Fruit fly (Drosophila melanogaster) whole organism, embryonic: ENCODE measurements around the gene nbs.

Source experiments
- Atf3 ChIP-seq: fragments of 200-800 bp; sonication (Bioruptor generic); optimal IDR thresholded peaks from 3 replicates; lab custom pipeline; 2016; ENCODE audit warnings: missing biosample characterization, missing genetic modification characterization
- CG10274 ChIP-seq: fragments of 200-800 bp; sonication (Bioruptor generic); optimal IDR thresholded peaks from 3 replicates; lab custom pipeline; 2017; ENCODE audit warnings: missing biosample characterization, mild to moderate bottlenecking, missing genetic modification characterization
- CG11085 ChIP-seq: fragments of 200-800 bp; sonication (Bioruptor generic); IDR thresholded peaks from 2 replicates; pipeline ENCODE4 v1.3.6; 2022; ENCODE audit warnings: missing biosample characterization, missing genetic modification characterization
- CG11723 ChIP-seq: fragments of 200-800 bp; sonication (Bioruptor generic); optimal IDR thresholded peaks from 2 replicates; lab custom pipeline; 2017; ENCODE audit warnings: missing biosample characterization, mild to moderate bottlenecking, missing genetic modification characterization
- CG12236 ChIP-seq: fragments of 200-800 bp; sonication (Bioruptor generic); optimal IDR thresholded peaks from 2 replicates; lab custom pipeline; 2016; ENCODE audit warnings: missing biosample characterization, missing genetic modification characterization
- CG13894 ChIP-seq: fragments of 200-800 bp; sonication (Bioruptor generic); optimal IDR thresholded peaks from 3 replicates; lab custom pipeline; 2018; ENCODE audit warnings: missing biosample characterization, mild to moderate bottlenecking, missing genetic modification characterization, moderate library complexity
- CG15479 ChIP-seq: fragments of 200-800 bp; sonication (Bioruptor generic); optimal IDR thresholded peaks from 3 replicates; lab custom pipeline; 2019; ENCODE audit warnings: missing biosample characterization, mild to moderate bottlenecking, missing genetic modification characterization, moderate library complexity
- CG15696 ChIP-seq: fragments of 200-800 bp; sonication (Bioruptor generic); optimal IDR thresholded peaks from 2 replicates; lab custom pipeline; 2019; ENCODE audit warnings: missing biosample characterization, mild to moderate bottlenecking, missing genetic modification characterization, moderate library complexity
- CG17568 ChIP-seq: fragments of 200-800 bp; sonication (Bioruptor generic); optimal IDR thresholded peaks from 2 replicates; lab custom pipeline; 2018; ENCODE audit warnings: missing biosample characterization, mild to moderate bottlenecking, missing genetic modification characterization, moderate library complexity
- CG2116 ChIP-seq: fragments of 200-800 bp; sonication (Bioruptor generic); optimal IDR thresholded peaks from 3 replicates; lab custom pipeline; 2018; ENCODE audit warnings: missing biosample characterization, mild to moderate bottlenecking, missing genetic modification characterization
- CG33557 ChIP-seq: fragments of 200-800 bp; sonication (Bioruptor generic); optimal IDR thresholded peaks from 2 replicates; lab custom pipeline; 2019; ENCODE audit warnings: missing biosample characterization, mild to moderate bottlenecking, missing genetic modification characterization, moderate library complexity
- CG3726 ChIP-seq: fragments of 200-800 bp; sonication (Bioruptor generic); IDR thresholded peaks from 3 replicates; pipeline ENCODE4, ENCODE4 v1.3.6; 2022; ENCODE audit warnings: missing biosample characterization, missing genetic modification characterization
- CG4404 ChIP-seq: fragments of 200-800 bp; sonication (Bioruptor generic); IDR thresholded peaks from 2 replicates; pipeline ENCODE4 v1.3.6; 2022; ENCODE audit warnings: missing biosample characterization, missing genetic modification characterization
- CG4730 ChIP-seq: fragments of 200-800 bp; sonication (Bioruptor generic); IDR thresholded peaks from 2 replicates; pipeline ENCODE4 v1.3.6; 2022; ENCODE audit warnings: missing biosample characterization, missing genetic modification characterization
- CG6683 ChIP-seq: fragments of 200-800 bp; sonication (Bioruptor generic); optimal IDR thresholded peaks from 2 replicates; lab custom pipeline; 2017; ENCODE audit warnings: missing biosample characterization, mild to moderate bottlenecking, missing genetic modification characterization, missing genetic modification reagents
- CG6689 ChIP-seq: fragments of 200-800 bp; sonication (Bioruptor generic); IDR thresholded peaks from 2 replicates; pipeline ENCODE4 v1.3.6; 2022; ENCODE audit warnings: missing biosample characterization, missing genetic modification characterization
- CG8089 ChIP-seq: fragments of 200-800 bp; sonication (Bioruptor generic); optimal IDR thresholded peaks from 3 replicates; lab custom pipeline; 2016; ENCODE audit warnings: missing biosample characterization, missing genetic modification characterization
- CoRest ChIP-seq: fragments of 200-800 bp; sonication (Bioruptor generic); optimal IDR thresholded peaks from 3 replicates; lab custom pipeline; 2018; ENCODE audit warnings: missing biosample characterization, mild to moderate bottlenecking, missing genetic modification characterization, moderate library complexity
- Elba2 ChIP-seq: fragments of 200-800 bp; sonication (Bioruptor generic); optimal IDR thresholded peaks from 3 replicates; lab custom pipeline; 2016; ENCODE audit warnings: missing biosample characterization, missing genetic modification characterization
- Fer2 ChIP-seq: fragments of 200-800 bp; sonication (Bioruptor generic); optimal IDR thresholded peaks from 2 replicates; lab custom pipeline; 2018; ENCODE audit warnings: missing biosample characterization, mild to moderate bottlenecking, missing genetic modification characterization, moderate library complexity
- Gug ChIP-seq: fragments of 200-800 bp; sonication (Bioruptor generic); IDR thresholded peaks from 4 replicates; pipeline ENCODE4 v1.3.6; 2022; ENCODE audit warnings: missing biosample characterization, missing genetic modification characterization
- HmgZ ChIP-seq: fragments of 200-800 bp; sonication (Bioruptor generic); optimal IDR thresholded peaks from 2 replicates; lab custom pipeline; 2018; ENCODE audit warnings: missing biosample characterization, mild to moderate bottlenecking, missing genetic modification characterization
- Hr51 ChIP-seq, 2 experiments: fragments of 200-800 bp; sonication (Bioruptor generic); optimal IDR thresholded peaks; 2 replicates in 1 of 2; 3 replicates in 1 of 2; lab custom pipeline; 2016 to 2018; ENCODE audit warnings: missing biosample characterization in 2 of 2, missing genetic modification characterization in 2 of 2, mild to moderate bottlenecking in 1 of 2, moderate library complexity in 1 of 2
- Jarid2 ChIP-seq: fragments of 200-800 bp; sonication (Bioruptor generic); optimal IDR thresholded peaks from 3 replicates; lab custom pipeline; 2017; ENCODE audit warnings: mild to moderate bottlenecking, missing biosample characterization, missing genetic modification reagents, missing genetic modification characterization
- MBD-R2 ChIP-seq: fragments of 200-800 bp; sonication (Bioruptor generic); IDR thresholded peaks from 2 replicates; pipeline ENCODE4 v1.3.6; 2022; ENCODE audit warnings: missing biosample characterization, missing genetic modification characterization
- Meics ChIP-seq: fragments of 200-800 bp; sonication (Bioruptor generic); optimal IDR thresholded peaks from 2 replicates; lab custom pipeline; 2017; ENCODE audit warnings: missing biosample characterization, mild to moderate bottlenecking, missing genetic modification characterization
- Mrtf ChIP-seq: fragments of 200-800 bp; sonication (Bioruptor generic); IDR thresholded peaks from 3 replicates; pipeline ENCODE4 v1.3.6; 2022; ENCODE audit warnings: missing biosample characterization, missing genetic modification characterization
- NfI ChIP-seq: fragments of 200-800 bp; sonication (Bioruptor generic); optimal IDR thresholded peaks from 3 replicates; lab custom pipeline; 2018; ENCODE audit warnings: missing biosample characterization, mild to moderate bottlenecking, missing genetic modification characterization, moderate library complexity
- Oaz ChIP-seq: fragments of 200-800 bp; sonication (Bioruptor generic); IDR thresholded peaks from 2 replicates; pipeline ENCODE4 v1.3.6; 2022; ENCODE audit warnings: missing biosample characterization, missing genetic modification characterization
- PHDP ChIP-seq: fragments of 200-800 bp; sonication (Bioruptor generic); optimal IDR thresholded peaks from 3 replicates; lab custom pipeline; 2018; ENCODE audit warnings: missing biosample characterization, mild to moderate bottlenecking, missing genetic modification characterization, moderate library complexity
- Ravus ChIP-seq: fragments of 200-800 bp; sonication (Bioruptor generic); IDR thresholded peaks from 2 replicates; pipeline ENCODE4 v1.3.6; 2022; ENCODE audit warnings: missing biosample characterization, missing genetic modification characterization
- ac ChIP-seq: fragments of 200-800 bp; sonication (Bioruptor generic); optimal IDR thresholded peaks from 3 replicates; lab custom pipeline; 2017; ENCODE audit warnings: missing biosample characterization, mild to moderate bottlenecking, missing genetic modification characterization
- ato ChIP-seq: fragments of 200-800 bp; sonication (Bioruptor generic); IDR thresholded peaks from 2 replicates; pipeline ENCODE4 v1.3.6; 2022; ENCODE audit warnings: missing biosample characterization, missing genetic modification characterization; ENCODE audit not compliant: partially characterized antibody
- az2 ChIP-seq: fragments of 200-800 bp; sonication (Bioruptor generic); optimal IDR thresholded peaks from 3 replicates; lab custom pipeline; 2016; ENCODE audit warnings: missing biosample characterization, missing genetic modification characterization
- bowl ChIP-seq: fragments of 200-800 bp; sonication (Bioruptor generic); IDR thresholded peaks from 2 replicates; pipeline ENCODE4 v1.3.6; 2022; ENCODE audit warnings: missing biosample characterization, missing genetic modification characterization
- cas ChIP-seq: fragments of 200-800 bp; sonication (Bioruptor generic); IDR thresholded peaks from 2 replicates; pipeline ENCODE4 v1.3.6; 2022; ENCODE audit warnings: missing biosample characterization, missing genetic modification characterization
- chinmo ChIP-seq: fragments of 200-800 bp; sonication (Bioruptor generic); IDR thresholded peaks from 4 replicates; pipeline ENCODE4 v1.3.6; 2022; ENCODE audit warnings: missing biosample characterization, missing genetic modification characterization; ENCODE audit not compliant: partially characterized antibody
- chm ChIP-seq: fragments of 200-800 bp; sonication (Bioruptor generic); IDR thresholded peaks from 2 replicates; pipeline ENCODE4 v1.3.6; 2022; ENCODE audit warnings: missing biosample characterization, missing genetic modification characterization
- ems ChIP-seq: fragments of 200-800 bp; sonication (Bioruptor generic); optimal IDR thresholded peaks from 3 replicates; lab custom pipeline; 2016; ENCODE audit warnings: missing biosample characterization, missing genetic modification characterization
- en ChIP-seq: fragments of 200-800 bp; sonication (Bioruptor generic); optimal IDR thresholded peaks from 2 replicates; lab custom pipeline; 2016; ENCODE audit warnings: missing biosample characterization, missing genetic modification characterization
- grn ChIP-seq: fragments of 200-800 bp; sonication (Bioruptor generic); optimal IDR thresholded peaks from 3 replicates; lab custom pipeline; 2017; ENCODE audit warnings: missing biosample characterization, missing genetic modification characterization
- her ChIP-seq: fragments of 200-800 bp; sonication (Bioruptor generic); optimal IDR thresholded peaks from 2 replicates; lab custom pipeline; 2016; ENCODE audit warnings: missing biosample characterization, missing genetic modification characterization
- oc ChIP-seq: fragments of 200-800 bp; sonication (Bioruptor generic); optimal IDR thresholded peaks from 2 replicates; lab custom pipeline; 2018; ENCODE audit warnings: missing biosample characterization, mild to moderate bottlenecking, missing genetic modification characterization, moderate library complexity
- pb ChIP-seq: fragments of 200-800 bp; sonication (Bioruptor generic); optimal IDR thresholded peaks from 3 replicates; lab custom pipeline; 2016; ENCODE audit warnings: missing biosample characterization, missing genetic modification characterization
- peb ChIP-seq: fragments of 200-800 bp; sonication (Bioruptor generic); IDR thresholded peaks from 2 replicates; pipeline ENCODE4 v1.3.6; 2022; ENCODE audit warnings: missing biosample characterization, missing genetic modification characterization
- pros ChIP-seq: fragments of 200-800 bp; sonication (Bioruptor generic); optimal IDR thresholded peaks from 3 replicates; lab custom pipeline; 2019; ENCODE audit warnings: missing biosample characterization, mild to moderate bottlenecking, missing genetic modification characterization, moderate library complexity
- repo ChIP-seq: fragments of 200-800 bp; sonication (Bioruptor generic); optimal IDR thresholded peaks from 2 replicates; lab custom pipeline; 2016; ENCODE audit warnings: missing biosample characterization, missing genetic modification characterization
- salm ChIP-seq: fragments of 200-800 bp; sonication (Bioruptor generic); optimal IDR thresholded peaks from 2 replicates; lab custom pipeline; 2018; ENCODE audit warnings: missing biosample characterization, mild to moderate bottlenecking, missing genetic modification characterization
- sob ChIP-seq: fragments of 200-800 bp; sonication (Bioruptor generic); IDR thresholded peaks from 2 replicates; pipeline ENCODE4 v1.3.6; 2022; ENCODE audit warnings: missing biosample characterization, missing genetic modification characterization
- vfl ChIP-seq: fragments of 200-800 bp; sonication (Bioruptor generic); optimal IDR thresholded peaks from 2 replicates; lab custom pipeline; 2016; ENCODE audit warnings: missing biosample characterization, missing genetic modification characterization
- wor ChIP-seq: fragments of 200-800 bp; sonication (Bioruptor generic); IDR thresholded peaks from 2 replicates; pipeline ENCODE4 v1.3.6; 2022; ENCODE audit warnings: missing biosample characterization, missing genetic modification characterization

The nbs gene

DNA sequence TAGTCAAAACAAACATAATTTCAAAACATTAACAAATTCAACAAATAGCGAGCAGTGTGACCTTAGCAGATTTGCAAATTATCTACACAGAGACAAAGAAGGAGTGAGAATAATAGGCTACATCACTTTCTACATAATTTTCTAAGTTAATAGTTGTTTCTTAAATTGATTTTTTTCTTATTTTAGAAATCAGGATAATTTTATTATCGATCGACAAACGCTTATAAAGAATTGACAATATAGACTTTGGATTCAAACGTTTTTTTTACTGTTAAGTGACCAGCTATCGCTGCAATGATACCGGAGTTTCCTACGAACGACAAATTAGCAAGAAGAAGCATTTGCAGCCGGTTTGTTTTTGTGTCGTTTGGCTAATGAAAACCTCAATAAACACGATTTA lies at the start of gene nbs, which contains the start of gene defl (continued):
- TF ChIP-seq az2 (GFP tag; lab: Kevin White, UChicago) (peak; percentile 64), cas (GFP tag; lab: Robert Waterston, UW) (0 out of 2 replicates have a peak, but pooled peaks have one; percentile 36), MBD-R2 (GFP tag; lab: Robert Waterston, UW) (peak; percentile 92), wor (GFP tag; lab: Robert Waterston, UW) (no peak), salm (tag; lab: Kevin White, UChicago) (no peak), PHDP (peak; percentile 56), CG6683 (GFP tag; lab: Kevin White, UChicago) (no peak), Oaz (GFP tag; lab: Robert Waterston, UW) (no peak), vfl (peak; percentile 19), sob (GFP tag; lab: Robert Waterston, UW) (peak; percentile 87), Ravus (peak; percentile 43), CG8089 (GFP tag; lab: Kevin White, UChicago) (peak; percentile 41), CG11723 (GFP tag; lab: Kevin White, UChicago) (no peak), CG4404 (GFP tag; lab: Robert Waterston, UW) (peak; percentile 69), her (GFP tag; lab: Kevin White, UChicago) (no peak), pros (GFP tag; lab: Kevin White, UChicago) (no peak), CG3726 (GFP tag; lab: Robert Waterston, UW) (peak; percentile 13; the same call in 1 of the 3 replicates), Hr51 (GFP tag; optimal IDR thresholded peaks at IDR 0.05; lab: Kevin White, UChicago) (peak in 1 of 2 experiments; percentile 1), CG4730 (GFP tag; lab: Robert Waterston, UW) (peak; percentile 55), Jarid2 (GFP tag; lab: Kevin White, UChicago) (no peak), Atf3 (GFP tag; lab: Kevin White, UChicago) (peak; percentile 37), repo (GFP tag; lab: Kevin White, UChicago) (peak; percentile 32), Meics (peak; percentile 66), CG17568 (no peak), ato (GFP tag; lab: Robert Waterston, UW) (no peak), NfI (peak; percentile 41), HmgZ (tag; lab: Kevin White, UChicago) (peak; percentile 58), CG2116 (peak; percentile 7), grn (GFP tag; lab: Kevin White, UChicago) (no peak), peb (GFP tag; lab: Robert Waterston, UW) (no peak), Fer2 (tag; lab: Kevin White, UChicago) (peak; percentile 55), CG6689 (peak; percentile 68), CG13894 (tag; lab: Kevin White, UChicago) (no peak), CG10274 (GFP tag; lab: Kevin White, UChicago) (no peak), CG12236 (no peak), Mrtf (0 out of 3 replicates have a peak, but pooled peaks have one; percentile 49), CG11085 (GFP tag; lab: Robert Waterston, UW) (peak; percentile 49; the same call in 1 of the 2 replicates), bowl (GFP tag; lab: Robert Waterston, UW) (no peak), ac (GFP tag; lab: Kevin White, UChicago) (no peak), en (GFP tag; lab: Kevin White, UChicago) (no peak), chinmo (GFP tag; lab: Robert Waterston, UW) (no peak), CoRest (tag; lab: Kevin White, UChicago) (peak; percentile 82), chm (GFP tag; lab: Robert Waterston, UW) (no peak), ems (GFP tag; lab: Kevin White, UChicago) (peak; percentile 75), CG15479 (GFP tag; lab: Kevin White, UChicago) (no peak), oc (no peak), pb (GFP tag; lab: Kevin White, UChicago) (no peak), CG15696 (tag; lab: Kevin White, UChicago) (peak; percentile 66), Elba2 (GFP tag; lab: Kevin White, UChicago) (no peak), Gug (GFP tag; lab: Robert Waterston, UW) (peak; percentile 61; the same call in 3 of the 4 replicates), CG33557 (peak; percentile 16)
